Worm (Caenorhabditis elegans): Measurements from ENCODE around the gene C49F8.1.

C49F8.1 gene

DNA sequence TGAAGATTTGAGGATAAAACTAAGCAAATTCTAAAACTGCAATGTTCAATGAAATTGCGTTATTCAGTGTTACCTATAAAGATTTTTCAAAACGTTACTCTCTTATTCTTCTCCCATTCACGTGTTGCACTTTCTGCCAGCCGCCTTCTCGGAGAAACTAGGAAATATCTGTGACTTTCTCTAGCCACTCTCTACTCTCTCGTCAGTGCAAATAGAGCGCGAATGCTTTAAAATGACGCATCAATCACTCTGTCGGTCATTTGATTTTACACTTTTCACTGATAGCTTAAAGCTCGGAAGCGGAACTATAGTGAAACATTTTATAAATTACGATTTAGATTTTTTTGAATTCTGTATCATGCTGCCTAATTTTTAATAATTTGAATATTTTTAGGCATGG lies 35.9 kb downstream of the C49F8.1 start (continued):
- TF ChIP-seq unc-62 (GFP tag; optimal IDR thresholded peaks at IDR 0.05) = no peak
- peak; percentile 94 for TF ChIP-seq nhr-129 (tag; optimal IDR thresholded peaks at IDR 0.05)
- peak; percentile 89 for TF ChIP-seq sma-9 (GFP tag; optimal IDR thresholded peaks at IDR 0.05)
- no peak for TF ChIP-seq sma-9 (tag; optimal IDR thresholded peaks at IDR 0.05)
- no peak for TF ChIP-seq nhr-237 (tag; optimal IDR thresholded peaks at IDR 0.05)
- no peak for TF ChIP-seq elt-3 (tag; optimal IDR thresholded peaks at IDR 0.05)
- no peak for TF ChIP-seq skn-1 (tag; optimal IDR thresholded peaks at IDR 0.05)
- peak; percentile 87 for TF ChIP-seq unc-55 (GFP tag; optimal IDR thresholded peaks at IDR 0.05)
- TF ChIP-seq zag-1 (tag; optimal IDR thresholded peaks at IDR 0.05) = peak; percentile 57
- TF ChIP-seq mdl-1 (tag; optimal IDR thresholded peaks at IDR 0.05) = peak; percentile 20 to 76
- no peak for TF ChIP-seq aly-2 (tag; optimal IDR thresholded peaks at IDR 0.05)
- TF ChIP-seq ceh-82 (tag; optimal IDR thresholded peaks at IDR 0.05) = no peak
- peak; percentile 89 for TF ChIP-seq F13H6.1 (tag; optimal IDR thresholded peaks at IDR 0.05)
- no peak for TF ChIP-seq ztf-1 (GFP tag; conservative IDR thresholded peaks at IDR 0.05)

DNA sequence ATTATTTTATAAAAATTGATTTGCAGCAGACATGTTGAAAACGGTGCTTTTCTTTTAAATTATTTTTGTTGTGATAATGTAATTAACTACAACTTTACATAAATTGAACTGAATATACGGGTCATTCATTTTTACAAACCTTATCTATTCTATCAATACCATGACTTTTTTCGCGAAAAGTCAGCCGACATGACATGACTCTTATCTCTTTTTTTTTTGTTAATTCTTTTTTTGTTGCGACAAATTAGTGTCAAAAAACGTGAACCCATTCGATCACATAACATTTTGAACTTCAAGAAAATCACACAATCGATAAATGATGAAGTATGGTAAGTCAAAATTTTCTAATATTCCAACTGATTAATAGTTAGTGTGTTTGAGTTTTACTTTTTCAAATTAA lies 36.8 kb downstream of the C49F8.1 start, which contains the start of gene sir-2.2:
TSS of gene sir-2.2 (plus strand) at position 34 of the 400 bp plus-strand sequence.
- TF ChIP-seq unc-62 (GFP tag; optimal IDR thresholded peaks at IDR 0.05) = no peak
- no peak for TF ChIP-seq blmp-1 (tag; optimal IDR thresholded peaks at IDR 0.05; ENCODE audit: insufficient read depth)
- peak; percentile 39 for TF ChIP-seq nhr-25 (tag; optimal IDR thresholded peaks at IDR 0.05)
- peak; percentile 4 for TF ChIP-seq sma-3 (GFP tag; optimal IDR thresholded peaks at IDR 0.05)
- TF ChIP-seq alr-1 (tag; optimal IDR thresholded peaks at IDR 0.05) = no peak
- TF ChIP-seq unc-39 (tag; optimal IDR thresholded peaks at IDR 0.05) = no peak
- TF ChIP-seq lin-39 (tag; optimal IDR thresholded peaks at IDR 0.05) = no peak
- TF ChIP-seq zag-1 (tag; optimal IDR thresholded peaks at IDR 0.05) = no peak
- TF ChIP-seq elt-3 (tag; optimal IDR thresholded peaks at IDR 0.05) = no peak
- no peak for TF ChIP-seq Y55F3AM.14 (GFP tag; optimal IDR thresholded peaks at IDR 0.05)
- TF ChIP-seq mbf-1 (tag; optimal IDR thresholded peaks at IDR 0.05) = no peak
- no peak for TF ChIP-seq nhr-10 (tag; optimal IDR thresholded peaks at IDR 0.05)
- no peak for TF ChIP-seq mab-5 (tag; optimal IDR thresholded peaks at IDR 0.05)
- TF ChIP-seq F13H6.1 (tag; optimal IDR thresholded peaks at IDR 0.05) = peak; percentile 19
- peak; percentile 23 for TF ChIP-seq crh-2 (tag; optimal IDR thresholded peaks at IDR 0.05)
- no peak for TF ChIP-seq nhr-6 (tag; optimal IDR thresholded peaks at IDR 0.05)
- no peak for TF ChIP-seq dmd-4 (tag; optimal IDR thresholded peaks at IDR 0.05)
- no peak for TF ChIP-seq peb-1 (tag; optimal IDR thresholded peaks at IDR 0.05)
- peak; percentile 84 for TF ChIP-seq fos-1 (tag; optimal IDR thresholded peaks at IDR 0.05)
- TF ChIP-seq sma-9 (GFP tag; optimal IDR thresholded peaks at IDR 0.05) = peak; percentile 74
- TF ChIP-seq sma-9 (tag; optimal IDR thresholded peaks at IDR 0.05) = no peak
- no peak for TF ChIP-seq elt-1 (tag; optimal IDR thresholded peaks at IDR 0.05)
- TF ChIP-seq ama-1 (optimal IDR thresholded peaks at IDR 0.05) = no peak
- peak; percentile 43 for TF ChIP-seq nhr-21 (tag; optimal IDR thresholded peaks at IDR 0.05)

DNA sequence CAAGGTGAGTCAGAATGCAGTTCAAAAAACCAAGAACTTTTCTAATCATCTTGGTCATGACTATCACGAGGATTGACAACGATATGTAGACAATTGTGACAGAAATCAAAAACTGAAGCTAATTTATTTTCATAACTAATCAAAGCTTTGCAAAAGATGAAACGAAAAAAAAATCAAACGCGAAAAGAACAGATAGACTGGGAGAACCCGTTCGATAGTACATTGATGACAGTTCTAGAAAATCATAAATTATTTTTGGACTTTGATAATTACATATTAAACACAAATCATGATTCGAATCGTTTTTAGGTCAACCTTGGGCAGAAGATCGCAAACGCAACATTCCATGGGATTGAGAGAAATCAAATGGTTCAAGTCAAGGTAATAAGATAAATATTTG lies 39.8 kb downstream of the C49F8.1 start:
- peak; percentile 67 for TF ChIP-seq sma-3 (GFP tag; optimal IDR thresholded peaks at IDR 0.05)
- no peak for TF ChIP-seq R02D3.7 (tag; optimal IDR thresholded peaks at IDR 0.05)
- TF ChIP-seq nhr-12 (tag; optimal IDR thresholded peaks at IDR 0.05) = no peak
- peak; percentile 70 for TF ChIP-seq nhr-21 (tag; optimal IDR thresholded peaks at IDR 0.05)
- TF ChIP-seq mab-5 (tag; optimal IDR thresholded peaks at IDR 0.05) = peak; percentile 28
- TF ChIP-seq egl-27 (tag; optimal IDR thresholded peaks at IDR 0.05) = no peak
- TF ChIP-seq alr-1 (tag; optimal IDR thresholded peaks at IDR 0.05) = no peak
- no peak for TF ChIP-seq lin-11 (tag; optimal IDR thresholded peaks at IDR 0.05)
- no peak for TF ChIP-seq nhr-11 (tag; optimal IDR thresholded peaks at IDR 0.05)
- TF ChIP-seq gmeb-1 (tag; optimal IDR thresholded peaks at IDR 0.05) = no peak
- no peak for TF ChIP-seq Y55F3AM.14 (GFP tag; optimal IDR thresholded peaks at IDR 0.05)
- TF ChIP-seq elt-3 (tag; optimal IDR thresholded peaks at IDR 0.05) = no peak
- TF ChIP-seq blmp-1 (tag; optimal IDR thresholded peaks at IDR 0.05; ENCODE audit: insufficient read depth) = peak; percentile 67
- no peak for TF ChIP-seq nhr-10 (tag; optimal IDR thresholded peaks at IDR 0.05)
- TF ChIP-seq skn-1 (tag; optimal IDR thresholded peaks at IDR 0.05) = no peak
- no peak for TF ChIP-seq lin-39 (tag; optimal IDR thresholded peaks at IDR 0.05)
- no peak for TF ChIP-seq dmd-4 (tag; optimal IDR thresholded peaks at IDR 0.05)
- TF ChIP-seq zag-1 (tag; optimal IDR thresholded peaks at IDR 0.05) = no peak
- TF ChIP-seq ztf-11 (tag; optimal IDR thresholded peaks at IDR 0.05) = no peak
- no peak for TF ChIP-seq mdl-1 (tag; optimal IDR thresholded peaks at IDR 0.05)
- TF ChIP-seq ceh-16 (tag; optimal IDR thresholded peaks at IDR 0.05) = no peak
- TF ChIP-seq C34F6.9 (tag; optimal IDR thresholded peaks at IDR 0.05) = no peak
- no peak for TF ChIP-seq unc-39 (tag; optimal IDR thresholded peaks at IDR 0.05)
- TF ChIP-seq mbf-1 (tag; optimal IDR thresholded peaks at IDR 0.05) = no peak
- peak; percentile 58 for TF ChIP-seq fos-1 (tag; optimal IDR thresholded peaks at IDR 0.05)
- TF ChIP-seq lin-13 (GFP tag; optimal IDR thresholded peaks at IDR 0.05) = no peak
- no peak for TF ChIP-seq nhr-6 (tag; optimal IDR thresholded peaks at IDR 0.05)
- no peak for TF ChIP-seq ZK546.5 (tag; optimal IDR thresholded peaks at IDR 0.05)
- no peak for TF ChIP-seq sem-4 (tag; optimal IDR thresholded peaks at IDR 0.05)
- TF ChIP-seq nhr-237 (tag; optimal IDR thresholded peaks at IDR 0.05) = no peak
- no peak for TF ChIP-seq unc-55 (GFP tag; optimal IDR thresholded peaks at IDR 0.05)
- no peak for TF ChIP-seq crh-2 (tag; optimal IDR thresholded peaks at IDR 0.05)
- no peak for TF ChIP-seq snpc-4 (tag; optimal IDR thresholded peaks at IDR 0.05)
- TF ChIP-seq sma-9 (GFP tag; optimal IDR thresholded peaks at IDR 0.05) = peak; percentile 42
- no peak for TF ChIP-seq sma-9 (tag; optimal IDR thresholded peaks at IDR 0.05)
- TF ChIP-seq lsy-2 (tag; optimal IDR thresholded peaks at IDR 0.05) = peak in 1 of 2 experiments; percentile 14
- TF ChIP-seq unc-62 (GFP tag; optimal IDR thresholded peaks at IDR 0.05) = no peak
- TF ChIP-seq aly-2 (tag; optimal IDR thresholded peaks at IDR 0.05) = no peak
- TF ChIP-seq ztf-4 (tag; optimal IDR thresholded peaks at IDR 0.05) = no peak
- TF ChIP-seq nhr-25 (tag; optimal IDR thresholded peaks at IDR 0.05) = peak; percentile 81
- no peak for TF ChIP-seq ama-1 (optimal IDR thresholded peaks at IDR 0.05)
